Worm (Caenorhabditis elegans) whole organism, late embryonic: ENCODE data around the gene F47B7.2.

Experiments used
- T23F11.4 ChIP-seq: fragments of 200-800 bp; sonication (Bioruptor generic); optimal IDR thresholded peaks from 2 replicates; lab custom pipeline; 2018; ENCODE audit warnings: mild to moderate bottlenecking, missing genetic modification characterization, missing compliant biosample characterization
- ama-1 ChIP-seq: fragments of 150-350 bp; optimal IDR thresholded peaks from 2 replicates; lab custom pipeline; 2014
- ceh-18 ChIP-seq: sonication (generic microtip); optimal IDR thresholded peaks from 2 replicates; lab custom pipeline; 2016; ENCODE audit warnings: missing genetic modification characterization, missing compliant biosample characterization
- fkh-10 ChIP-seq: fragments of 150-350 bp; optimal IDR thresholded peaks from 2 replicates; lab custom pipeline; 2014; ENCODE audit warnings: missing biosample characterization, missing genetic modification reagents, missing genetic modification characterization
- gmeb-2 ChIP-seq: sonication (generic microtip); optimal IDR thresholded peaks from 2 replicates; lab custom pipeline; 2016; ENCODE audit warnings: missing genetic modification characterization, inconsistent platforms, missing compliant biosample characterization
- hlh-15 ChIP-seq: sonication (generic microtip); optimal IDR thresholded peaks from 2 replicates; lab custom pipeline; 2016; ENCODE audit warnings: missing genetic modification characterization, missing compliant biosample characterization
- hlh-30 ChIP-seq: sonication (generic microtip); optimal IDR thresholded peaks from 2 replicates; lab custom pipeline; 2017; ENCODE audit warnings: antibody characterized with exemption, missing genetic modification characterization, missing compliant biosample characterization; ENCODE audit not compliant: insufficient read depth
- pag-3 ChIP-seq: sonication (generic microtip); optimal IDR thresholded peaks from 2 replicates; lab custom pipeline; 2016; ENCODE audit warnings: missing compliant biosample characterization, missing genetic modification characterization, borderline replicate concordance
- pha-4 ChIP-seq: fragments of 150-350 bp; optimal IDR thresholded peaks from 2 replicates; lab custom pipeline; 2018; ENCODE audit warnings: missing biosample characterization, missing genetic modification reagents, missing genetic modification characterization
- unc-55 ChIP-seq: sonication (generic microtip); optimal IDR thresholded peaks from 2 replicates; lab custom pipeline; 2017; ENCODE audit warnings: missing biosample characterization, missing genetic modification reagents, missing genetic modification characterization
- zip-5 ChIP-seq: sonication (generic microtip); optimal IDR thresholded peaks from 2 replicates; lab custom pipeline; 2016; ENCODE audit warnings: missing genetic modification characterization, missing compliant biosample characterization

- TF ChIP-seq ama-1 (lab: Kevin White, UChicago) (no peak), T23F11.4 (GFP tag; lab: Kevin White, UChicago) (no peak), hlh-15 (tag; lab: Kevin White, UChicago) (no peak), fkh-10 (GFP tag; lab: Kevin White, UChicago) (no peak), pha-4 (no peak), pag-3 (no peak), unc-55 (no peak), hlh-30 (no peak), gmeb-2 (tag; lab: Kevin White, UChicago) (no peak), ceh-18 (tag; lab: Kevin White, UChicago) (no peak), zip-5 (tag; lab: Kevin White, UChicago) (no peak)
Observed at ce11 chrX:3772405-3772804, at the start of gene F47B7.2.
